Fruit fly (Drosophila melanogaster): ENCODE measurements around the gene CG16986.

dm6 chr3L:2574716-2575115 is 25.4 kb upstream of the CG16986 start:
- TF ChIP-seq pan (optimal IDR thresholded peaks at IDR 0.05) (no peak), psq (optimal IDR thresholded peaks at IDR 0.05) (no peak), EcR (GFP tag; optimal IDR thresholded peaks at IDR 0.05) (no peak), Dll (optimal IDR thresholded peaks at IDR 0.05) (no peak)
